Worm (Caenorhabditis elegans) whole organism, L4 larva: ENCODE measurements around the gene fipr-27.

Source experiments
- F10B5.3 ChIP-seq: sonication (generic microtip); optimal IDR thresholded peaks from 2 replicates; lab custom pipeline; 2016; ENCODE audit warnings: mild to moderate bottlenecking, missing genetic modification characterization, missing compliant biosample characterization
- F44E2.7 ChIP-seq: fragments of 200-800 bp; sonication (Bioruptor generic); IDR thresholded peaks from 2 replicates; pipeline ENCODE4 v2.1.2; 2022; ENCODE audit warnings: missing genetic modification characterization, missing compliant biosample characterization
- F49E8.2 ChIP-seq: sonication (generic microtip); optimal IDR thresholded peaks from 2 replicates; lab custom pipeline; 2016; ENCODE audit warnings: missing compliant biosample characterization, mild to moderate bottlenecking, missing genetic modification characterization, borderline replicate concordance
- T20F7.1 ChIP-seq: fragments of 200-800 bp; sonication (Bioruptor generic); optimal IDR thresholded peaks from 2 replicates; lab custom pipeline; 2018; ENCODE audit warnings: mild to moderate bottlenecking, missing genetic modification characterization, missing compliant biosample characterization
- T26A8.4 ChIP-seq: fragments of 200-800 bp; sonication (Bioruptor generic); IDR thresholded peaks from 2 replicates; pipeline ENCODE4 v1.3.6; 2022; ENCODE audit warnings: missing genetic modification characterization, missing compliant biosample characterization
- Y105C5A.15 ChIP-seq: fragments of 200-800 bp; sonication (Bioruptor generic); IDR thresholded peaks from 2 replicates; pipeline ENCODE4 v1.3.6; 2022; ENCODE audit warnings: missing genetic modification characterization, missing compliant biosample characterization
- ZK337.2 ChIP-seq: fragments of 200-800 bp; sonication (Bioruptor generic); IDR thresholded peaks from 2 replicates; pipeline ENCODE4 v1.3.6; 2022; ENCODE audit warnings: missing genetic modification reagents, missing genetic modification characterization, missing compliant biosample characterization
- aha-1 ChIP-seq: fragments of 150-350 bp; peaks from one replicate; lab custom pipeline; 2014; ENCODE audit warnings: missing biosample characterization, missing genetic modification characterization
- ama-1 ChIP-seq: fragments of 150-350 bp; optimal IDR thresholded peaks from 2 replicates; lab custom pipeline; 2014; ENCODE audit warnings: inconsistent platforms, mixed read lengths
- arid-1 ChIP-seq: fragments of 200-800 bp; sonication (Bioruptor generic); conservative IDR thresholded peaks from 2 replicates; pipeline ENCODE4 v1.3.6; 2022; ENCODE audit warnings: missing genetic modification reagents, missing genetic modification characterization, missing compliant biosample characterization
- attf-4 ChIP-seq: sonication (generic microtip); optimal IDR thresholded peaks from 3 replicates; lab custom pipeline; 2017; ENCODE audit warnings: missing biosample characterization, missing genetic modification characterization
- ceh-20 ChIP-seq: fragments of 200-800 bp; sonication (Bioruptor generic); IDR thresholded peaks from 2 replicates; pipeline ENCODE4 v1.3.6; 2022; ENCODE audit warnings: missing genetic modification reagents, missing genetic modification characterization, missing compliant biosample characterization
- ceh-62 ChIP-seq: sonication (generic microtip); optimal IDR thresholded peaks from 2 replicates; lab custom pipeline; 2017; ENCODE audit warnings: missing biosample characterization, missing genetic modification characterization
- cey-2 ChIP-seq: sonication (generic microtip); optimal IDR thresholded peaks from 3 replicates; lab custom pipeline; 2017; ENCODE audit warnings: missing genetic modification characterization, mild to moderate bottlenecking, missing compliant biosample characterization, antibody characterized with exemption, borderline replicate concordance; ENCODE audit not compliant: insufficient read depth
- daf-12 ChIP-seq: fragments of 150-350 bp; optimal IDR thresholded peaks from 2 replicates; lab custom pipeline; 2014; ENCODE audit warnings: missing biosample characterization, missing genetic modification reagents, missing genetic modification characterization
- daf-8 ChIP-seq: fragments of 200-800 bp; sonication (Bioruptor generic); IDR thresholded peaks from 2 replicates; pipeline ENCODE4 v1.3.6; 2022; ENCODE audit warnings: missing genetic modification characterization, missing compliant biosample characterization
- dmd-6 ChIP-seq: fragments of 200-800 bp; sonication (Bioruptor generic); IDR thresholded peaks from 2 replicates; pipeline ENCODE4 v1.3.6; 2022; ENCODE audit warnings: missing genetic modification reagents, missing genetic modification characterization, missing compliant biosample characterization
- dmd-8 ChIP-seq: fragments of 200-800 bp; sonication (Bioruptor generic); IDR thresholded peaks from 2 replicates; pipeline ENCODE4 v1.3.6; 2022; ENCODE audit warnings: missing genetic modification characterization, missing compliant biosample characterization
- dpl-1 ChIP-seq: fragments of 150-350 bp; optimal IDR thresholded peaks from 2 replicates; lab custom pipeline; 2014; ENCODE audit warnings: missing biosample characterization, missing genetic modification reagents, missing genetic modification characterization
- egl-43 ChIP-seq: fragments of 200-800 bp; sonication (Bioruptor generic); IDR thresholded peaks from 2 replicates; pipeline ENCODE4 v1.3.6; 2022; ENCODE audit warnings: missing genetic modification reagents, missing genetic modification characterization, missing compliant biosample characterization
- fkh-10 ChIP-seq: fragments of 150-350 bp; optimal IDR thresholded peaks from 2 replicates; lab custom pipeline; 2014; ENCODE audit warnings: missing biosample characterization, missing genetic modification reagents, missing genetic modification characterization
- hif-1 ChIP-seq, 2 experiments: sonication (generic microtip); optimal IDR thresholded peaks; 2 replicates each; lab custom pipeline; 2016 to 2017; ENCODE audit warnings: missing compliant biosample characterization in 2 of 2, missing genetic modification characterization in 2 of 2, missing genetic modification reagents in 2 of 2, missing genotype in 2 of 2, mild to moderate bottlenecking in 1 of 2
- hlh-30 ChIP-seq: sonication (generic microtip); optimal IDR thresholded peaks from 2 replicates; lab custom pipeline; 2017; ENCODE audit warnings: antibody characterized with exemption, mild to moderate bottlenecking, missing genetic modification characterization, missing compliant biosample characterization; ENCODE audit not compliant: insufficient read depth
- jun-1 ChIP-seq: fragments of 150-350 bp; optimal IDR thresholded peaks from 2 replicates; lab custom pipeline; 2014; ENCODE audit warnings: missing biosample characterization, missing genetic modification reagents, missing genetic modification characterization
- lim-7 ChIP-seq: fragments of 200-800 bp; sonication (Bioruptor generic); IDR thresholded peaks from 2 replicates; pipeline ENCODE4 v1.3.6; 2022; ENCODE audit warnings: missing genetic modification characterization, missing compliant biosample characterization
- lin-1 ChIP-seq: fragments of 200-800 bp; sonication (Bioruptor generic); IDR thresholded peaks from 2 replicates; pipeline ENCODE4 v1.3.6; 2022; ENCODE audit warnings: missing genetic modification reagents, missing genetic modification characterization, missing compliant biosample characterization
- lin-15B ChIP-seq: fragments of 150-350 bp; sonication (generic microtip); optimal IDR thresholded peaks from 3 replicates; lab custom pipeline; 2014; ENCODE audit warnings: missing biosample characterization, missing genetic modification characterization
- lir-3 ChIP-seq: sonication (generic microtip); optimal IDR thresholded peaks from 2 replicates; lab custom pipeline; 2016; ENCODE audit warnings: mild to moderate bottlenecking, missing genetic modification characterization, missing compliant biosample characterization
- lsy-2 ChIP-seq, 2 experiments: fragments of 150-350 bp in 1 of 2; sonication (generic microtip) in 1 of 2; optimal IDR thresholded peaks; 2 replicates each; lab custom pipeline; 2014 to 2017; ENCODE audit warnings: missing biosample characterization in 2 of 2, missing genetic modification characterization in 2 of 2
- mdt-29 ChIP-seq: fragments of 200-800 bp; sonication (Bioruptor generic); IDR thresholded peaks from 2 replicates; pipeline ENCODE4 v1.3.6; 2022; ENCODE audit warnings: missing genetic modification reagents, missing genetic modification characterization, missing compliant biosample characterization
- mes-2 ChIP-seq: sonication (generic microtip); optimal IDR thresholded peaks from 2 replicates; lab custom pipeline; 2016; ENCODE audit warnings: missing genotype, mild to moderate bottlenecking, missing genetic modification characterization, missing compliant biosample characterization; ENCODE audit not compliant: poor library complexity, severe bottlenecking
- nhr-111 ChIP-seq: fragments of 200-800 bp; sonication (Bioruptor generic); optimal IDR thresholded peaks from 2 replicates; lab custom pipeline; 2018; ENCODE audit warnings: mild to moderate bottlenecking, missing genetic modification characterization, missing compliant biosample characterization
- nhr-77 ChIP-seq: fragments of 150-350 bp; optimal IDR thresholded peaks from 2 replicates; lab custom pipeline; 2014; ENCODE audit warnings: missing biosample characterization, missing genetic modification characterization
- php-3 ChIP-seq: fragments of 200-800 bp; sonication (Bioruptor generic); IDR thresholded peaks from 2 replicates; pipeline ENCODE4 v1.3.6; 2022; ENCODE audit warnings: missing genetic modification reagents, missing genetic modification characterization, missing compliant biosample characterization
- pqm-1 ChIP-seq: sonication (generic microtip); optimal IDR thresholded peaks from 2 replicates; lab custom pipeline; 2017; ENCODE audit warnings: missing biosample characterization, missing genetic modification characterization
- saeg-2 ChIP-seq: fragments of 200-800 bp; sonication (Bioruptor generic); IDR thresholded peaks from 2 replicates; pipeline ENCODE4 v1.3.6; 2022; ENCODE audit warnings: missing genetic modification reagents, missing genetic modification characterization, missing compliant biosample characterization
- skn-1 ChIP-seq: fragments of 150-350 bp; optimal IDR thresholded peaks from 2 replicates; lab custom pipeline; 2014; ENCODE audit warnings: missing biosample characterization, missing genetic modification characterization
- tag-97 ChIP-seq: fragments of 200-800 bp; sonication (Bioruptor generic); IDR thresholded peaks from 2 replicates; pipeline ENCODE4 v1.3.6; 2022; ENCODE audit warnings: missing genetic modification characterization, missing compliant biosample characterization
- unc-130 ChIP-seq: sonication (generic microtip); optimal IDR thresholded peaks from 2 replicates; lab custom pipeline; 2016; ENCODE audit warnings: missing genetic modification reagents, missing genetic modification characterization, missing compliant biosample characterization
- unc-62 ChIP-seq, 3 experiments: fragments of 150-350 bp in 1 of 3; sonication (generic microtip); optimal IDR thresholded peaks in 2 of 3; peaks in 1 of 3; 1 replicate in 1 of 3; 2 replicates in 2 of 3; lab custom pipeline; 2014 to 2017; ENCODE audit warnings: missing biosample characterization in 3 of 3, missing genetic modification characterization in 3 of 3, missing genetic modification reagents in 3 of 3, missing genotype in 1 of 3
- zfp-2 ChIP-seq: sonication (generic microtip); optimal IDR thresholded peaks from 2 replicates; lab custom pipeline; 2016; ENCODE audit warnings: mild to moderate bottlenecking, missing genetic modification characterization, missing compliant biosample characterization

fipr-27 gene

ce11 chrIV:16657488-16657982, 26.8 kb downstream of the fipr-27 start (continued):
- no peak for TF ChIP-seq hlh-30 (tag; lab: Kevin White, UChicago)
- TF ChIP-seq egl-43 (GFP tag; lab: Robert Waterston, UW), result no peak
- no peak for TF ChIP-seq dpl-1 (GFP tag; lab: Kevin White, UChicago)
- TF ChIP-seq skn-1 (tag; lab: Kevin White, UChicago), result no peak
- TF ChIP-seq F49E8.2 (tag; lab: Kevin White, UChicago), result peak; percentile 49
- TF ChIP-seq mdt-29 (GFP tag; lab: Robert Waterston, UW), result no peak
- TF ChIP-seq fkh-10 (GFP tag; lab: Kevin White, UChicago), result no peak
- TF ChIP-seq nhr-111 (GFP tag; lab: Kevin White, UChicago), result no peak
- TF ChIP-seq php-3, result no peak
- peak; percentile 48 for TF ChIP-seq F10B5.3
- no peak for TF ChIP-seq ceh-20 (GFP tag; lab: Robert Waterston, UW)
- TF ChIP-seq ceh-62, result no peak
- no peak; the same call in 1 of the 2 replicates for TF ChIP-seq T26A8.4
- TF ChIP-seq jun-1 (tag; lab: Kevin White, UChicago), result no peak
- no peak for TF ChIP-seq daf-12 (tag; lab: Kevin White, UChicago)
- no peak for TF ChIP-seq pqm-1 (tag; lab: Kevin White, UChicago)
- no peak for TF ChIP-seq lin-1 (GFP tag; lab: Robert Waterston, UW)
- TF ChIP-seq lir-3 (tag; lab: Kevin White, UChicago), result no peak
- no peak for TF ChIP-seq tag-97 (GFP tag; lab: Robert Waterston, UW)
- TF ChIP-seq cey-2 (tag; lab: Kevin White, UChicago), result no peak
- TF ChIP-seq zfp-2 (tag; lab: Kevin White, UChicago), result no peak
- no peak for TF ChIP-seq Y105C5A.15 (GFP tag; lab: Robert Waterston, UW)
- peak; percentile 40; the same call in 1 of the 2 replicates for TF ChIP-seq arid-1 (GFP tag; lab: Robert Waterston, UW)
- TF ChIP-seq unc-62 (GFP tag; optimal IDR thresholded peaks at IDR 0.05 in 1 of 2; lab: Kevin White, UChicago), result no peak
- TF ChIP-seq unc-62 (tag; optimal IDR thresholded peaks at IDR 0.05; lab: Kevin White, UChicago), result no peak
- TF ChIP-seq ama-1 (lab: Kevin White, UChicago), result peak; percentile 50
- no peak for TF ChIP-seq daf-8 (GFP tag; lab: Robert Waterston, UW)
- no peak for TF ChIP-seq ZK337.2 (GFP tag; lab: Robert Waterston, UW)
- TF ChIP-seq hif-1 (tag; optimal IDR thresholded peaks at IDR 0.05; lab: Kevin White, UChicago), result peak in 1 of 2 experiments; percentile 35
- no peak for TF ChIP-seq nhr-77
- no peak for TF ChIP-seq dmd-6
- TF ChIP-seq aha-1 (tag; lab: Kevin White, UChicago), result peak; percentile 65
- TF ChIP-seq lsy-2 (tag; optimal IDR thresholded peaks at IDR 0.05; lab: Kevin White, UChicago), result peak in 1 of 2 experiments; percentile 59
- TF ChIP-seq lim-7, result no peak
- TF ChIP-seq T20F7.1 (GFP tag; lab: Kevin White, UChicago), result no peak
- no peak for TF ChIP-seq dmd-8 (GFP tag; lab: Robert Waterston, UW)
- TF ChIP-seq unc-130 (GFP tag; lab: Kevin White, UChicago), result no peak
- no peak for TF ChIP-seq saeg-2 (GFP tag; lab: Robert Waterston, UW)
- no peak for TF ChIP-seq attf-4
- TF ChIP-seq lin-15B (tag; lab: Kevin White, UChicago), result no peak
- no peak for TF ChIP-seq F44E2.7 (GFP tag; lab: Robert Waterston, UW)
- no peak for TF ChIP-seq mes-2 (tag; lab: Kevin White, UChicago)
